Worm (Caenorhabditis elegans) whole organism, early embryonic: ENCODE data around the gene str-37.

Experiments
- F13C5.2 ChIP-seq: sonication (generic microtip); optimal IDR thresholded peaks from 2 replicates; lab custom pipeline; 2017; ENCODE audit warnings: mild to moderate bottlenecking, missing genetic modification characterization, inconsistent platforms, missing compliant biosample characterization
- ama-1 ChIP-seq: fragments of 150-350 bp; optimal IDR thresholded peaks from 2 replicates; lab custom pipeline; 2014
- ets-7 ChIP-seq: sonication (generic microtip); optimal IDR thresholded peaks from 2 replicates; lab custom pipeline; 2016; ENCODE audit warnings: missing genotype, missing genetic modification characterization, missing compliant biosample characterization
- tbx-11 ChIP-seq: fragments of 200-800 bp; sonication (Bioruptor generic); IDR thresholded peaks from 2 replicates; pipeline ENCODE4 v1.3.6; 2022; ENCODE audit warnings: missing genetic modification characterization, missing compliant biosample characterization
- tbx-37 ChIP-seq: fragments of 200-800 bp; sonication (Bioruptor generic); conservative IDR thresholded peaks from 2 replicates; pipeline ENCODE4 v1.3.6; 2022; ENCODE audit warnings: missing genetic modification reagents, missing genetic modification characterization, missing compliant biosample characterization

DNA sequence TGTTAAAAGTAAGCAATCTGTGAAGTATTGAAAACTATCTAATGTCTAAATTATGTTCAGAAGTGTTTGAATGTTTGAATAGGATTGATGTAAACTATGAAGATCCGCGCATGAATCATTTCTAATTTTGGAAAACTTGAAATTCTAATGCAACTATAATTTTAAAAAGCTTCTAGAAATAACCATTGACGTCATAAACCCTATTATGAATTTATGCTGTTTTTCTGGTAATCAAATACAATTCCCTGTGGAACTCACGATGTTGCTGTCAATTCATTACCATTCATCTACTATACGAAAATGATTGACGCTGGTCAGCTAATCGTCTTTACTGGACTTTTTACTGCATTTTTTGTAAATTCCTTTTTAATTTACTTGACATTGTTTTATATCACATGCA lies at the start of gene str-37:
- TF ChIP-seq ets-7 (tag; lab: Kevin White, UChicago) (no peak), F13C5.2 (no peak), ama-1 (lab: Kevin White, UChicago) (no peak), tbx-37 (no peak), tbx-11 (no peak)
